Worm (Caenorhabditis elegans): ENCODE results near the gene sul-2.

The sul-2 gene

ce11 chrV:8168219-8168962, 10.8 kb downstream of the sul-2 start, which contains the start of gene F20D6.8:
Gene F20D6.8 (minus strand): TSS chrV:8168269.
- TF ChIP-seq flt-1 (GFP tag; IDR thresholded peaks at IDR 0.05) (no peak), tab-1 (GFP tag; IDR thresholded peaks at IDR 0.05) (no peak), T22C8.4 (GFP tag; IDR thresholded peaks at IDR 0.05) (no peak), ztf-29 (GFP tag; IDR thresholded peaks at IDR 0.05) (no peak), klf-2 (GFP tag; conservative IDR thresholded peaks at IDR 0.05) (no peak), cog-1 (tag; optimal IDR thresholded peaks at IDR 0.05) (no peak), ztf-23 (GFP tag; IDR thresholded peaks at IDR 0.05) (no peak), ref-1 (GFP tag; conservative IDR thresholded peaks at IDR 0.05) (no peak)

DNA sequence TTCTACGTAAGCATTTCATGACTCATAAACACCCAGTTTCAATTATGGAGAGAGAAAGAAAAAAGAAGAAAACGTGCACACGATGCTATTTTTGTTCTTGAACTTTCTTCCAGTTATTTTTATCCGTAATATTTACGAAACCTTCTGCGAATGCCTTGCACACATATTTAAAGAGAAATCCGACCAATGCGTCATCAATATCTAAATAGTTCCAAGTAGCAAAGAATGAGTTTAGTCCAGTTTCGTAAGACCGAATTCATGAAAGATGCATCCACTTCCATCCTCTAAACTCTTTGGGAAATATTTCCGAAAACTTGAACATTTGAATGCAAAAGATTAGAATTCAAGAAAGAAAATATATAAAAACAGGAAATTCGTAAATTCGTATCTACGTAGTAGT, 11.6 kb downstream of the sul-2 start:
- TF ChIP-seq cog-1 (tag; optimal IDR thresholded peaks at IDR 0.05), result no peak
- no peak for TF ChIP-seq ztf-23 (GFP tag; IDR thresholded peaks at IDR 0.05)
- TF ChIP-seq klf-2 (GFP tag; conservative IDR thresholded peaks at IDR 0.05), result no peak
- TF ChIP-seq ztf-29 (GFP tag; IDR thresholded peaks at IDR 0.05), result no peak
- no peak for TF ChIP-seq ref-1 (GFP tag; conservative IDR thresholded peaks at IDR 0.05)
- no peak for TF ChIP-seq med-1 (GFP tag; optimal IDR thresholded peaks at IDR 0.05; ENCODE audit: insufficient read depth)
- TF ChIP-seq T22C8.4 (GFP tag; IDR thresholded peaks at IDR 0.05), result no peak
- TF ChIP-seq flt-1 (GFP tag; IDR thresholded peaks at IDR 0.05), result no peak
- TF ChIP-seq tab-1 (GFP tag; IDR thresholded peaks at IDR 0.05), result no peak

- no peak for TF ChIP-seq ref-1 (GFP tag; conservative IDR thresholded peaks at IDR 0.05)
- TF ChIP-seq cog-1 (tag; optimal IDR thresholded peaks at IDR 0.05), result no peak
These were observed 12.8 kb downstream of the sul-2 start for ce11 chrV:8170300-8170699.

DNA sequence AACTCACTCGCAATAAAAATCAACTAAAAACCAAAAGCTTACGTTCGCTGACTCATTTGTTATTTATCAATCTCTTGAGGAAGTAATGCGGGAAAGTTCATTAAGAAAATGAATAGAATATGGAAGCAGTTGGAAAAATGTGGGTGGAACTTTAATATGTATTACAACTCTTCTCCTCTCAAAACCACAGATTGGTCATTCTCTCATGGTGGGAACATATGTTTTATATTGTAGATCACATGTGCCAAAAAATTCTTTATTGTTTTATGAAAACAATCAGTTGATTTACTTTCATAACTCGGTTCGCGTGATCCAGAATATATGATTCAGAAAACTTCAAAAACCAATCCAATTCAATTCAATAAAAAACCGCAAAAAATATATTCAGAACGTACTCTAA, 14.1 kb downstream of the sul-2 start:
- TF ChIP-seq klf-2 (GFP tag; conservative IDR thresholded peaks at IDR 0.05), result no peak
- no peak for TF ChIP-seq ref-1 (GFP tag; conservative IDR thresholded peaks at IDR 0.05)
- TF ChIP-seq T22C8.4 (GFP tag; IDR thresholded peaks at IDR 0.05), result no peak
- no peak for TF ChIP-seq cog-1 (tag; optimal IDR thresholded peaks at IDR 0.05)
- no peak for TF ChIP-seq ztf-29 (GFP tag; IDR thresholded peaks at IDR 0.05)
- TF ChIP-seq med-1 (GFP tag; optimal IDR thresholded peaks at IDR 0.05; ENCODE audit: insufficient read depth), result no peak
- no peak for TF ChIP-seq flt-1 (GFP tag; IDR thresholded peaks at IDR 0.05)
- no peak for TF ChIP-seq ztf-23 (GFP tag; IDR thresholded peaks at IDR 0.05)
- no peak for TF ChIP-seq tab-1 (GFP tag; IDR thresholded peaks at IDR 0.05)

DNA sequence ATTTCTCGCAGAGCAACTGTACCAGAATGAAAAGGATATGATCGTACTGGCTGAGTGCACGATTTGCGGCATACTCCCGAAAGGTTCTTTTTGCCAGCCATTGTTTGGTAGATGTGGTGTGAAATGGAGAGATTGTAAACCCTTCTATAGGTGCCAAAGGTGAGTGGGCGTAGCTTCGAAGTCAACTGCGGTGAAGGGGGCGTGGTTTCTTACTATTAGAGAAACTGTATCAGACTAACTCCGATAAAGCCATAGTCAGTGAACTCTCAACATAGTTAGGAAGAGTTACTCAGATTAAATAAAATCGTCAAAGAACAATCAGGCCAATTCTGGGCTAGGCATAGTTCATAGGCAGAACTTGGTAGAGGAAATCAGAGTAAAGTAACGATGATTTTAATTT, 19.8 kb downstream of the sul-2 start, which contains the start of gene F20D6.9:
F20D6.9 (minus strand) TSS at position 101 of the 400 bp plus-strand sequence.
- no peak for TF ChIP-seq klf-2 (GFP tag; conservative IDR thresholded peaks at IDR 0.05)
- no peak for TF ChIP-seq tab-1 (GFP tag; IDR thresholded peaks at IDR 0.05)

DNA sequence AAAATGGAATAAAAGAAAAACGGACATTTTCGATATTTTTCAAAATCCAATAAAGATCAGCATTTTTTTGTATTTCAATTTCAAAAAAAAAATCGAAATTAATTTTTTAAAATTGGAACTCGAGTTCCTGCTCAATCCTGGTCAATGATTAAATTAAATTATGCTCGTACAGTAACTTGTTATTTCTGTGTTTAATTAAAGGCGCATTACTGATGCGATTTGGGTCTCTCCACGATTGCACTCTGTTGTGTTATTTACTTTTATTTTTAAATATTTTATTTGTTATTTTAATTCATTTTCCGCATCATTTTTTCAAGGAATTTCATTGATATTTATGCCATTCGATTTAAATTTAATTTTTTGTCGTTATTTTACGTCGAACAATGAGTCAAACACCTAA, 20.7 kb downstream of the sul-2 start:
- no peak for TF ChIP-seq ztf-23 (GFP tag; IDR thresholded peaks at IDR 0.05)
- no peak for TF ChIP-seq tab-1 (GFP tag; IDR thresholded peaks at IDR 0.05)
- no peak for TF ChIP-seq T22C8.4 (GFP tag; IDR thresholded peaks at IDR 0.05)

DNA sequence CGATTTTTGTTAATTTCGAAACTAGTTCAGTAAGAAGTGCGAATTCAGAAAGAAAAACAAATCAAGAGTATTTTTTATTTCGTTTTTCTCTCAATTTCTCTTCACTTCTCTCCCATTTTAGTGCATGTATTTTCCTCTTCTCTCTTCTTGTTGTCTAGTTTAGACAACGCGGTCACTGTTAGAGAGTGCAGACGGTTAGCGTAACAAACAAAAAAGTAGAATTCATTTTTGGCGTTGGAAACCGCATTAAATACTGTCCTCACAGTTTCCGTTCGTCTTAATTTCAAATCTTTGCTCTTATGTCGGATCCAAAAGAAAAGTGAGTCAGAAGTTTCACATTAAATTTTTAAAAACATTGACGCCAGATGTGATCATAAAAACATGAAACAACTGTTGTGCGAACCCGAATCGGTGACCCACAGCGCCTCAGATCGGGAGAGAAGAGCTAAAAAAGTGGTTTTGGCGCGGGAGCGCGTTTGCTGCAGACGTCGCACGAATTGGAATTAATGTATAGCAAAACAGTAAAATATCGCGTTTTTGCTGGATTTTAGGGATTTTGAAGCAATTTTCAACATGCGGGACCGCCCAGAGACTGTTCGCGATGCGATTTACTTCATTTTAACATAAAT, 21.5 kb downstream of the sul-2 start, which contains the start of gene srp-7:
srp-7 (plus strand) TSS at position 213 of the 629 bp plus-strand sequence.
- TF ChIP-seq T22C8.4 (GFP tag; IDR thresholded peaks at IDR 0.05) (no peak), ztf-23 (GFP tag; IDR thresholded peaks at IDR 0.05) (no peak), ztf-29 (GFP tag; IDR thresholded peaks at IDR 0.05) (no peak), klf-2 (GFP tag; conservative IDR thresholded peaks at IDR 0.05) (no peak), cog-1 (tag; optimal IDR thresholded peaks at IDR 0.05) (no peak), med-1 (GFP tag; optimal IDR thresholded peaks at IDR 0.05; ENCODE audit: insufficient read depth) (no peak), flt-1 (GFP tag; IDR thresholded peaks at IDR 0.05) (no peak), tab-1 (GFP tag; IDR thresholded peaks at IDR 0.05) (no peak), ref-1 (GFP tag; conservative IDR thresholded peaks at IDR 0.05) (no peak)

DNA sequence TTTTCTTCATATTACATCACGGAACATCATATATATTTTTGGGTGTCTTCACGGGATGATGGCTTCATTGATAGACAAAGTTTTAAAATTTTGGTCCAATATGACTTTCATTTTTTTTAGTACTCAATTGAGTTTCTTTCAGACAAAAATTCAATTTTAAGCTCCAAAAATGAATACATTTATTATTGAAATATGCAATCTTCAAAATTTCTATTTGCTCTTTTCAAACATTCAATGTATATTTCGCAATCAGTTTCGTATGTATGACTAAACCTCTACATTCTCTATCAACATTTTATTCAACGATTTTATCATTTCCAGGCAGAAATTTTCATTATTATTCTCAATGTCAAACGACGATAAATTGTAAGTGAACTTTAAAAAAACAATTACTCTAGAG, 25.8 kb downstream of the sul-2 start, which contains the start of gene srp-8:
srp-8 (plus strand) TSS at position 301 of the 400 bp plus-strand sequence.
- TF ChIP-seq med-1 (GFP tag; optimal IDR thresholded peaks at IDR 0.05; ENCODE audit: insufficient read depth), result no peak
- TF ChIP-seq tab-1 (GFP tag; IDR thresholded peaks at IDR 0.05), result no peak
- no peak for TF ChIP-seq ref-1 (GFP tag; conservative IDR thresholded peaks at IDR 0.05)
- TF ChIP-seq ztf-23 (GFP tag; IDR thresholded peaks at IDR 0.05), result no peak
- no peak for TF ChIP-seq ztf-29 (GFP tag; IDR thresholded peaks at IDR 0.05)
- TF ChIP-seq flt-1 (GFP tag; IDR thresholded peaks at IDR 0.05), result no peak
- no peak for TF ChIP-seq cog-1 (tag; optimal IDR thresholded peaks at IDR 0.05)
- TF ChIP-seq T22C8.4 (GFP tag; IDR thresholded peaks at IDR 0.05), result no peak
- TF ChIP-seq klf-2 (GFP tag; conservative IDR thresholded peaks at IDR 0.05), result no peak

- TF ChIP-seq tab-1 (GFP tag; IDR thresholded peaks at IDR 0.05), result no peak
- TF ChIP-seq ref-1 (GFP tag; conservative IDR thresholded peaks at IDR 0.05), result no peak
- no peak for TF ChIP-seq ztf-29 (GFP tag; IDR thresholded peaks at IDR 0.05)
- TF ChIP-seq flt-1 (GFP tag; IDR thresholded peaks at IDR 0.05), result no peak
- TF ChIP-seq ztf-23 (GFP tag; IDR thresholded peaks at IDR 0.05), result no peak
- TF ChIP-seq cog-1 (tag; optimal IDR thresholded peaks at IDR 0.05), result no peak
- TF ChIP-seq klf-2 (GFP tag; conservative IDR thresholded peaks at IDR 0.05), result no peak
- TF ChIP-seq T22C8.4 (GFP tag; IDR thresholded peaks at IDR 0.05), result no peak
- no peak for TF ChIP-seq med-1 (GFP tag; optimal IDR thresholded peaks at IDR 0.05; ENCODE audit: insufficient read depth)
These were observed 28.2 kb downstream of the sul-2 start, which contains the start of gene F20D6.2 for ce11 chrV:8185737-8186136. Gene F20D6.2 (plus strand): TSS chrV:8186037.

ce11 chrV:8188421-8188820, 30.9 kb downstream of the sul-2 start, which contains the start of gene F20D6.15:
Gene F20D6.15 (minus strand): TSS chrV:8188467.
- TF ChIP-seq ref-1 (GFP tag; conservative IDR thresholded peaks at IDR 0.05), result no peak
- no peak for TF ChIP-seq flt-1 (GFP tag; IDR thresholded peaks at IDR 0.05)
- TF ChIP-seq T22C8.4 (GFP tag; IDR thresholded peaks at IDR 0.05), result no peak
- TF ChIP-seq cog-1 (tag; optimal IDR thresholded peaks at IDR 0.05), result no peak
- TF ChIP-seq klf-2 (GFP tag; conservative IDR thresholded peaks at IDR 0.05), result no peak
- no peak for TF ChIP-seq tab-1 (GFP tag; IDR thresholded peaks at IDR 0.05)
- no peak for TF ChIP-seq med-1 (GFP tag; optimal IDR thresholded peaks at IDR 0.05; ENCODE audit: insufficient read depth)
- no peak for TF ChIP-seq ztf-23 (GFP tag; IDR thresholded peaks at IDR 0.05)
- no peak for TF ChIP-seq ztf-29 (GFP tag; IDR thresholded peaks at IDR 0.05)

All from whole organism, midembryonic.